Fruit fly (Drosophila melanogaster) whole organism, wandering third instar larva: ENCODE measurements around the gene Lsp2.

ENCODE experiments used
- Abd-B ChIP-seq: fragments of >200 bp; optimal IDR thresholded peaks from 2 replicates; lab custom pipeline; 2017; ENCODE audit warnings: missing biosample characterization, missing genetic modification characterization
- CG9705 ChIP-seq: fragments of 200-800 bp; sonication (Bioruptor generic); optimal IDR thresholded peaks from 2 replicates; lab custom pipeline; 2018; ENCODE audit warnings: missing biosample characterization, mild to moderate bottlenecking, missing genetic modification characterization
- Dfd ChIP-seq: fragments of >200 bp; optimal IDR thresholded peaks from 2 replicates; lab custom pipeline; 2017; ENCODE audit warnings: missing biosample characterization, missing genetic modification characterization
- Dif ChIP-seq: fragments of 200-275, 200-300 bp; sonication (Bioruptor generic); optimal IDR thresholded peaks from 2 replicates; lab custom pipeline; 2018; ENCODE audit warnings: missing biosample characterization, missing genetic modification characterization; ENCODE audit not compliant: partially characterized antibody
- GATAd ChIP-seq: sonication (Bioruptor generic); optimal IDR thresholded peaks from 2 replicates; lab custom pipeline; 2016; ENCODE audit warnings: missing biosample characterization, missing genetic modification characterization
- HLH106 ChIP-seq: fragments of 200-800 bp; optimal IDR thresholded peaks from 3 replicates; lab custom pipeline; 2019; ENCODE audit warnings: missing biosample characterization, mild to moderate bottlenecking, missing genetic modification characterization, moderate library complexity
- Hnf4 ChIP-seq: fragments of 200-800 bp; sonication (Bioruptor generic); optimal IDR thresholded peaks from 2 replicates; lab custom pipeline; 2016; ENCODE audit warnings: missing biosample characterization, mild to moderate bottlenecking, missing genetic modification characterization
- Hr78 ChIP-seq: fragments of >200 bp; optimal IDR thresholded peaks from 2 replicates; lab custom pipeline; 2017; ENCODE audit warnings: missing biosample characterization, missing genetic modification characterization
- Hr83 ChIP-seq: fragments of 200-300 bp; sonication (Bioruptor generic); optimal IDR thresholded peaks from 2 replicates; lab custom pipeline; 2016; ENCODE audit warnings: missing biosample characterization, mild to moderate bottlenecking, missing genetic modification characterization, moderate library complexity; ENCODE audit not compliant: poor library complexity, severe bottlenecking
- Jra ChIP-seq: sonication (Bioruptor generic); optimal IDR thresholded peaks from 2 replicates; lab custom pipeline; 2016; ENCODE audit warnings: missing biosample characterization, missing genetic modification characterization
- Mio ChIP-seq: sonication (Bioruptor generic); optimal IDR thresholded peaks from 2 replicates; lab custom pipeline; 2016; ENCODE audit warnings: missing biosample characterization, missing genetic modification characterization
- Myc ChIP-seq: fragments of >200 bp; optimal IDR thresholded peaks from 2 replicates; lab custom pipeline; 2017
- N ChIP-seq: fragments of >200 bp; optimal IDR thresholded peaks from 2 replicates; lab custom pipeline; 2018; ENCODE audit warnings: missing biosample characterization, missing external identifiers, missing genetic modification characterization
- OdsH ChIP-seq: fragments of 200-800 bp; sonication (Bioruptor generic); optimal IDR thresholded peaks from 2 replicates; lab custom pipeline; 2016; ENCODE audit warnings: missing biosample characterization, mild to moderate bottlenecking, missing genetic modification characterization
- Rel ChIP-seq, 2 experiments: fragments of 200-800 bp; sonication (Bioruptor generic) in 1 of 2; optimal IDR thresholded peaks; 2 replicates in 1 of 2; 3 replicates in 1 of 2; lab custom pipeline; 2016 to 2019; ENCODE audit warnings: mild to moderate bottlenecking in 2 of 2, missing biosample characterization in 2 of 2, missing genetic modification characterization in 2 of 2, moderate library complexity in 1 of 2
- Sp1 ChIP-seq: fragments of 200-800 bp; sonication (Bioruptor generic); optimal IDR thresholded peaks from 3 replicates; lab custom pipeline; 2019; ENCODE audit warnings: missing biosample characterization, mild to moderate bottlenecking, missing genetic modification characterization, moderate library complexity
- Vsx2 ChIP-seq: fragments of 200-300, 225-300 bp; sonication (Bioruptor generic); optimal IDR thresholded peaks from 2 replicates; lab custom pipeline; 2018; ENCODE audit warnings: missing biosample characterization, missing genetic modification characterization; ENCODE audit not compliant: partially characterized antibody
- br ChIP-seq: fragments of 200-800 bp; sonication (Bioruptor generic); optimal IDR thresholded peaks from 2 replicates; lab custom pipeline; 2016; ENCODE audit warnings: missing biosample characterization, missing genetic modification characterization
- brk ChIP-seq: fragments of 200-800 bp; sonication (Bioruptor generic); optimal IDR thresholded peaks from 2 replicates; lab custom pipeline; 2016; ENCODE audit warnings: missing biosample characterization, mild to moderate bottlenecking, missing genetic modification characterization
- dl ChIP-seq, 2 experiments: fragments of 175-275, 200-275 bp in 1 of 2; fragments of 200-275 bp in 1 of 2; sonication (Bioruptor generic); optimal IDR thresholded peaks; lab custom pipeline; 2018; ENCODE audit warnings: mild to moderate bottlenecking in 2 of 2, missing biosample characterization in 2 of 2, missing genetic modification characterization in 2 of 2, moderate library complexity in 2 of 2; ENCODE audit not compliant: partially characterized antibody in 2 of 2, insufficient read depth in 1 of 2
- dmrt93B ChIP-seq: fragments of 200-800 bp; sonication (Bioruptor generic); optimal IDR thresholded peaks from 2 replicates; lab custom pipeline; 2018; ENCODE audit warnings: missing biosample characterization, mild to moderate bottlenecking, missing genetic modification characterization
- dsf ChIP-seq: sonication (Bioruptor generic); optimal IDR thresholded peaks from 2 replicates; lab custom pipeline; 2016; ENCODE audit warnings: missing biosample characterization, missing genetic modification characterization, borderline replicate concordance
- ey ChIP-seq: fragments of 200-800 bp; sonication (Bioruptor generic); optimal IDR thresholded peaks from 2 replicates; lab custom pipeline; 2016; ENCODE audit warnings: missing biosample characterization, missing genetic modification characterization
- foxo ChIP-seq, 2 experiments: fragments of 200-800 bp; sonication (Bioruptor generic); optimal IDR thresholded peaks; 2 replicates in 1 of 2; 3 replicates in 1 of 2; lab custom pipeline; 2016 to 2017; ENCODE audit warnings: missing biosample characterization in 2 of 2, missing genetic modification characterization in 2 of 2
- fru ChIP-seq: fragments of 200-800 bp; sonication (Bioruptor generic); optimal IDR thresholded peaks from 3 replicates; lab custom pipeline; 2016; ENCODE audit warnings: missing biosample characterization, mild to moderate bottlenecking, missing genetic modification characterization
- h ChIP-seq: fragments of 200-800 bp; sonication (Bioruptor generic); optimal IDR thresholded peaks from 3 replicates; lab custom pipeline; 2016; ENCODE audit warnings: missing biosample characterization, mild to moderate bottlenecking, missing genetic modification characterization
- jim ChIP-seq: fragments of 175-275, 200-325 bp; sonication (Bioruptor generic); optimal IDR thresholded peaks from 2 replicates; lab custom pipeline; 2016; ENCODE audit warnings: missing biosample characterization, mild to moderate bottlenecking, missing genetic modification characterization
- lola ChIP-seq: fragments of >200 bp; optimal IDR thresholded peaks from 2 replicates; lab custom pipeline; 2017; ENCODE audit warnings: missing biosample characterization, missing genetic modification characterization
- pan ChIP-seq: fragments of >200 bp; optimal IDR thresholded peaks from 2 replicates; lab custom pipeline; 2017
- psq ChIP-seq: fragments of 200-800 bp; sonication (Bioruptor generic); optimal IDR thresholded peaks from 3 replicates; lab custom pipeline; 2017; ENCODE audit warnings: missing biosample characterization, mild to moderate bottlenecking, missing genetic modification characterization, moderate library complexity
- rgr ChIP-seq: fragments of 200-800 bp; sonication (Bioruptor generic); optimal IDR thresholded peaks from 3 replicates; lab custom pipeline; 2016; ENCODE audit warnings: missing biosample characterization, mild to moderate bottlenecking, missing genetic modification characterization
- sage ChIP-seq: fragments of 200-800 bp; sonication (Bioruptor generic); optimal IDR thresholded peaks from 2 replicates; lab custom pipeline; 2016; ENCODE audit warnings: missing biosample characterization, mild to moderate bottlenecking, missing genetic modification characterization
- sv ChIP-seq: fragments of 200-800 bp; sonication (Bioruptor generic); optimal IDR thresholded peaks from 3 replicates; lab custom pipeline; 2016; ENCODE audit warnings: missing biosample characterization, missing genetic modification characterization
- tai ChIP-seq: sonication (Bioruptor generic); optimal IDR thresholded peaks from 2 replicates; lab custom pipeline; 2016; ENCODE audit warnings: missing biosample characterization, missing genetic modification characterization
- usp ChIP-seq: fragments of >200 bp; optimal IDR thresholded peaks from 2 replicates; lab custom pipeline; 2017; ENCODE audit warnings: missing biosample characterization, missing genetic modification characterization
- woc ChIP-seq: sonication (Bioruptor generic); optimal IDR thresholded peaks from 2 replicates; lab custom pipeline; 2016; ENCODE audit warnings: missing biosample characterization, mild to moderate bottlenecking, missing genetic modification characterization

Lsp2 gene

dm6 chr3L:12092860-12093359 lies 36.3 kb upstream of the Lsp2 start:
- TF ChIP-seq OdsH (no peak), usp (GFP tag; lab: Kevin White, UChicago) (no peak), Dfd (GFP tag; lab: Kevin White, UChicago) (no peak), Rel (GFP tag; optimal IDR thresholded peaks at IDR 0.05; lab: Kevin White, UChicago) (no peak), Rel (tag; optimal IDR thresholded peaks at IDR 0.05; lab: Kevin White, UChicago) (no peak), foxo (GFP tag; optimal IDR thresholded peaks at IDR 0.05; lab: Kevin White, UChicago) (no peak), ey (GFP tag; lab: Kevin White, UChicago) (no peak), Abd-B (GFP tag; lab: Kevin White, UChicago) (no peak), brk (GFP tag; lab: Kevin White, UChicago) (no peak), sv (no peak), Hr83 (no peak), CG9705 (no peak), Hr78 (no peak), lola (GFP tag; lab: Kevin White, UChicago) (no peak)
- TF ChIP-seq, all 38 proteins: peak for 0

- TF ChIP-seq sage (GFP tag; lab: Kevin White, UChicago) (no peak), dmrt93B (GFP tag; lab: Kevin White, UChicago) (no peak), rgr (GFP tag; lab: Kevin White, UChicago) (no peak), HLH106 (tag; lab: Kevin White, UChicago) (no peak), Vsx2 (GFP tag; lab: Kevin White, UChicago) (no peak), sv (no peak), Hr78 (no peak), pan (no peak), CG9705 (no peak), Hr83 (no peak), OdsH (no peak), Myc (lab: Kevin White, UChicago) (no peak), Hnf4 (GFP tag; lab: Kevin White, UChicago) (no peak), foxo (GFP tag; optimal IDR thresholded peaks at IDR 0.05; lab: Kevin White, UChicago) (peak in 1 of 2 experiments; percentile 14), Rel (GFP tag; optimal IDR thresholded peaks at IDR 0.05; lab: Kevin White, UChicago) (no peak), Rel (tag; optimal IDR thresholded peaks at IDR 0.05; lab: Kevin White, UChicago) (no peak), Mio (GFP tag; lab: Kevin White, UChicago) (no peak), Jra (GFP tag; lab: Kevin White, UChicago) (no peak), dl (GFP tag; optimal IDR thresholded peaks at IDR 0.05; lab: Kevin White, UChicago; ENCODE audit: insufficient read depth in 1 of 2, partially characterized antibody in 2 of 2) (no peak), fru (GFP tag; lab: Kevin White, UChicago) (no peak), psq (GFP tag; lab: Kevin White, UChicago) (no peak), h (peak; percentile 2), N (GFP tag; lab: Kevin White, UChicago) (no peak), dsf (GFP tag; lab: Kevin White, UChicago) (no peak), br (no peak), Dif (no peak), woc (GFP tag; lab: Kevin White, UChicago) (peak; percentile 16), brk (GFP tag; lab: Kevin White, UChicago) (no peak), GATAd (GFP tag; lab: Kevin White, UChicago) (no peak), Sp1 (GFP tag; lab: Kevin White, UChicago) (no peak), usp (GFP tag; lab: Kevin White, UChicago) (no peak), jim (no peak), lola (GFP tag; lab: Kevin White, UChicago) (no peak), Abd-B (GFP tag; lab: Kevin White, UChicago) (no peak), ey (GFP tag; lab: Kevin White, UChicago) (peak; percentile 10), tai (GFP tag; lab: Kevin White, UChicago) (no peak)
Measured at dm6 chr3L:12095960-12096359, 33.2 kb upstream of the Lsp2 start.
